Worm (Caenorhabditis elegans): ENCODE results near the gene grl-6.

DNA sequence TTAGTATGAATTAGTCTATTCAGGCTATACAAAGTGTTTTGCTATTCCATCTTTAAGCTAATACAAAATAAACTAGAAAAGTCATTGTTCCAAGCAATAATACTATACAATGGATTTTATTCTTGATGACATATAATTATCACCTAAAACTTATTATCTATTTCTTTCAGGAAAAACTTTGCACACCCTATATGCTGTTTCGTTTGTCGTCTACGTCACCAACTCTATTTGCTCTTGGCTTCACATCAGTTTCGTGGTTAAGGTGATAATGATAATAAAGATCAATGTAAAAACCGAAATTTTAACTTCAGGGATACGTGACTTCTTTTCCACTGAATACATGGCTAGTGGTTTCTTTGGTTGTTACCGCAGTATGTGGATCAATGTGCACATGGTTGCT, 11.7 kb upstream of the grl-6 start:
- no peak for TF ChIP-seq ama-1 (optimal IDR thresholded peaks at IDR 0.05)
- TF ChIP-seq tra-4 (tag; optimal IDR thresholded peaks at IDR 0.05) = no peak
- TF ChIP-seq F13C5.2 (tag; optimal IDR thresholded peaks at IDR 0.05) = no peak
- no peak for TF ChIP-seq ceh-36 (tag; optimal IDR thresholded peaks at IDR 0.05)
- no peak for TF ChIP-seq ets-7 (tag; optimal IDR thresholded peaks at IDR 0.05)
- no peak for TF ChIP-seq ceh-13 (GFP tag; optimal IDR thresholded peaks at IDR 0.05)
- TF ChIP-seq hmbx-1 (tag; optimal IDR thresholded peaks at IDR 0.05) = no peak
- no peak for TF ChIP-seq aly-1 (tag; optimal IDR thresholded peaks at IDR 0.05)
- no peak for TF ChIP-seq hmg-4 (GFP tag; optimal IDR thresholded peaks at IDR 0.05)
- TF ChIP-seq tbx-37 (GFP tag; conservative IDR thresholded peaks at IDR 0.05) = no peak
- TF ChIP-seq hnd-1 (tag; optimal IDR thresholded peaks at IDR 0.05) = no peak
- no peak for TF ChIP-seq scrt-1 (GFP tag; IDR thresholded peaks at IDR 0.05)
- no peak for TF ChIP-seq tbx-11 (GFP tag; IDR thresholded peaks at IDR 0.05)
- no peak for TF ChIP-seq flt-1 (GFP tag; IDR thresholded peaks at IDR 0.05)

All from whole organism, early embryonic.